Comparison of ENCODE assay signal across 1 fruit fly cellular context in the genomic region with DNA sequence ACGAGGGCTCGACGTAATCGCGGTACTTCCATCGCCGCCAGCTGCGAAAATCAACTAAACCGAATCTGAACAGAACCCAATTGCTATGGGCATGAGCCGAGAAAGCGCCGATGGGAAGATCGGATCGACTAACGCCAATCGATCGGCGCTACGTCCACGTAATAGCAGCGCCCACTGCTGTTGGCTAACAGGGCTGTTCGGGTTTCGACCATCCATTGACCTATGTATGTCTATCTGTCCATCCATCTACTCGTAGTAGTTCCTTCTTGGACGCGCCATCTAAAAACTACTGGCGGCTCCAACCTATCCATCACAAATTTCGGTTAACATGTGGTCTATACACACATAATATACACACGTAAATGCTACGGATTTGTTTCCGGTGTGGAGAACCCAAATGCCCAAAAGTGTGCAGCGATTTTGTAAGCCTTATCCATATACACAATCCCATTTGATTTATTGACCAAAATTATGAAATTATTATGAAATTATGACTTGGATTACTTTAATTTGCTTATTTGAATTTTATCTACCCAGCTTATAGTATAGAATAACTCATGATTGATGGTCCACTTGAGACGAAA.
TF ChIP-seq lines count a peak whose summit lies in the region.

A gene (minus strand): TSS at position 51 of the 584 bp plus-strand sequence.

TF ChIP-seq in whole organism, embryonic, 481 proteins besides CTCF, POLR2A, EP300 and RAD21 (continued from another document and continues in another):
- TF ChIP-seq Dp (GFP tag; optimal IDR thresholded peaks at IDR 0.05; lab: Kevin White, UChicago) = no peak
- no peak for TF ChIP-seq CG7987 (GFP tag; optimal IDR thresholded peaks at IDR 0.05; lab: Kevin White, UChicago)
- TF ChIP-seq amos (GFP tag; IDR thresholded peaks at IDR 0.05; lab: Robert Waterston, UW; ENCODE audit: partially characterized antibody) = no peak
- TF ChIP-seq zf30C (GFP tag; optimal IDR thresholded peaks at IDR 0.05; lab: Kevin White, UChicago) = peak; percentile 33
- TF ChIP-seq nom (GFP tag; optimal IDR thresholded peaks at IDR 0.05; lab: Kevin White, UChicago) = no peak
- no peak for TF ChIP-seq CG12155 (GFP tag; optimal IDR thresholded peaks at IDR 0.05; lab: Kevin White, UChicago)
- peak; percentile 6 for TF ChIP-seq CG3281 (GFP tag; optimal IDR thresholded peaks at IDR 0.05; lab: Kevin White, UChicago)
- no peak for TF ChIP-seq CG14860 (GFP tag; IDR thresholded peaks at IDR 0.05; lab: Robert Waterston, UW; ENCODE audit: partially characterized antibody)
- peak; percentile 33 for TF ChIP-seq Ets97D (GFP tag; optimal IDR thresholded peaks at IDR 0.05; lab: Kevin White, UChicago)
- peak; percentile 72 for TF ChIP-seq Med (GFP tag; lab: Kevin White, UChicago)
- TF ChIP-seq CG18764 (GFP tag; optimal IDR thresholded peaks at IDR 0.05; lab: Kevin White, UChicago) = no peak
- TF ChIP-seq z (GFP tag; IDR thresholded peaks at IDR 0.05; lab: Robert Waterston, UW) = no peak
- TF ChIP-seq danr (GFP tag; IDR thresholded peaks at IDR 0.05; lab: Robert Waterston, UW) = no peak
- no peak for TF ChIP-seq chif (GFP tag; optimal IDR thresholded peaks at IDR 0.05; lab: Kevin White, UChicago)
- no peak for TF ChIP-seq insv (GFP tag; optimal IDR thresholded peaks at IDR 0.05; lab: Kevin White, UChicago)
- no peak for TF ChIP-seq CG11085 (GFP tag; IDR thresholded peaks at IDR 0.05; lab: Robert Waterston, UW)
- TF ChIP-seq CG14667 (GFP tag; IDR thresholded peaks at IDR 0.05; lab: Robert Waterston, UW) = no peak
- no peak for TF ChIP-seq CG3838 (GFP tag; optimal IDR thresholded peaks at IDR 0.05; lab: Kevin White, UChicago)
- no peak for TF ChIP-seq zfh1 (GFP tag; IDR thresholded peaks at IDR 0.05; lab: Robert Waterston, UW)
- no peak for TF ChIP-seq ase (GFP tag; IDR thresholded peaks at IDR 0.05; lab: Robert Waterston, UW)
- no peak for TF ChIP-seq CG8765 (GFP tag; IDR thresholded peaks at IDR 0.05; lab: Robert Waterston, UW)
- no peak for TF ChIP-seq fd3F (GFP tag; optimal IDR thresholded peaks at IDR 0.05; lab: Kevin White, UChicago)
- no peak for TF ChIP-seq CG10321 (GFP tag; IDR thresholded peaks at IDR 0.05; lab: Robert Waterston, UW)
- no peak for TF ChIP-seq CG13624 (GFP tag; optimal IDR thresholded peaks at IDR 0.05; lab: Kevin White, UChicago)
- no peak for TF ChIP-seq CG12071 (GFP tag; optimal IDR thresholded peaks at IDR 0.05; lab: Kevin White, UChicago)
- TF ChIP-seq CG10979 (tag; optimal IDR thresholded peaks at IDR 0.05; lab: Kevin White, UChicago) = no peak
- TF ChIP-seq Hr78 (GFP tag; optimal IDR thresholded peaks at IDR 0.05; lab: Kevin White, UChicago) = no peak
- TF ChIP-seq Pdp1 (GFP tag; optimal IDR thresholded peaks at IDR 0.05; lab: Kevin White, UChicago) = peak in 1 of 2 experiments; percentile 56
- TF ChIP-seq GATAe (GFP tag; conservative IDR thresholded peaks at IDR 0.05; lab: Robert Waterston, UW) = no peak
- TF ChIP-seq CG1233 (GFP tag; optimal IDR thresholded peaks at IDR 0.05; lab: Kevin White, UChicago) = no peak
- no peak for TF ChIP-seq klu (GFP tag; IDR thresholded peaks at IDR 0.05; lab: Robert Waterston, UW)
- TF ChIP-seq CG7963 (GFP tag; IDR thresholded peaks at IDR 0.05; lab: Robert Waterston, UW; ENCODE audit: partially characterized antibody) = no peak
- no peak for TF ChIP-seq E2f1 (GFP tag; IDR thresholded peaks at IDR 0.05; lab: Robert Waterston, UW)
- TF ChIP-seq CG10147 (GFP tag; optimal IDR thresholded peaks at IDR 0.05; lab: Kevin White, UChicago) = no peak
- TF ChIP-seq Fer3 (tag; optimal IDR thresholded peaks at IDR 0.05; lab: Kevin White, UChicago) = no peak
- no peak for TF ChIP-seq Doc2 (GFP tag; IDR thresholded peaks at IDR 0.05; lab: Robert Waterston, UW)
- no peak for TF ChIP-seq stc (GFP tag; IDR thresholded peaks at IDR 0.05; lab: Robert Waterston, UW)
- no peak for TF ChIP-seq CG5180 (GFP tag; optimal IDR thresholded peaks at IDR 0.05; lab: Kevin White, UChicago)
- no peak for TF ChIP-seq ap (GFP tag; IDR thresholded peaks at IDR 0.05; lab: Robert Waterston, UW)
- TF ChIP-seq CG6272 (GFP tag; IDR thresholded peaks at IDR 0.05; lab: Robert Waterston, UW) = no peak
- peak; percentile 2 for TF ChIP-seq CG1603 (tag; optimal IDR thresholded peaks at IDR 0.05; lab: Kevin White, UChicago)
- no peak for TF ChIP-seq lmd (GFP tag; IDR thresholded peaks at IDR 0.05; lab: Robert Waterston, UW)
- TF ChIP-seq CG11695 (GFP tag; IDR thresholded peaks at IDR 0.05; lab: Robert Waterston, UW) = no peak
- TF ChIP-seq HmgD (GFP tag; optimal IDR thresholded peaks at IDR 0.05; lab: Kevin White, UChicago) = no peak
- no peak for TF ChIP-seq NC2β (GFP tag; optimal IDR thresholded peaks at IDR 0.05; lab: Kevin White, UChicago)
- TF ChIP-seq CG5953 (GFP tag; IDR thresholded peaks at IDR 0.05; lab: Robert Waterston, UW) = no peak
- TF ChIP-seq CG8281 (tag; optimal IDR thresholded peaks at IDR 0.05; lab: Kevin White, UChicago) = peak; percentile 69
- TF ChIP-seq Tbp (GFP tag; optimal IDR thresholded peaks at IDR 0.05; lab: Kevin White, UChicago) = no peak
- no peak for TF ChIP-seq ato (GFP tag; IDR thresholded peaks at IDR 0.05; lab: Robert Waterston, UW; ENCODE audit: partially characterized antibody)
- TF ChIP-seq CG9215 (GFP tag; IDR thresholded peaks at IDR 0.05; lab: Robert Waterston, UW) = no peak
- TF ChIP-seq wek (GFP tag; optimal IDR thresholded peaks at IDR 0.05; lab: Kevin White, UChicago) = no peak
- TF ChIP-seq gt (GFP tag; IDR thresholded peaks at IDR 0.05; lab: Robert Waterston, UW) = no peak
- no peak for TF ChIP-seq Rx (GFP tag; IDR thresholded peaks at IDR 0.05; lab: Robert Waterston, UW)
- no peak for TF ChIP-seq CG16815 (GFP tag; optimal IDR thresholded peaks at IDR 0.05; lab: Kevin White, UChicago)
- no peak for TF ChIP-seq CG10654 (GFP tag; optimal IDR thresholded peaks at IDR 0.05; lab: Kevin White, UChicago)
- no peak for TF ChIP-seq Mes4 (GFP tag; optimal IDR thresholded peaks at IDR 0.05; lab: Kevin White, UChicago)
- no peak for TF ChIP-seq maf-S (GFP tag; optimal IDR thresholded peaks at IDR 0.05; lab: Kevin White, UChicago)
- TF ChIP-seq vfl (GFP tag; optimal IDR thresholded peaks at IDR 0.05; lab: Kevin White, UChicago) = no peak
- TF ChIP-seq Nf-YC (tag; optimal IDR thresholded peaks at IDR 0.05; lab: Kevin White, UChicago) = no peak
- no peak for TF ChIP-seq CG18599 (GFP tag; optimal IDR thresholded peaks at IDR 0.05; lab: Kevin White, UChicago)
- TF ChIP-seq Opbp (GFP tag; IDR thresholded peaks at IDR 0.05; lab: Robert Waterston, UW; ENCODE audit: partially characterized antibody) = no peak
- no peak for TF ChIP-seq tll (GFP tag; optimal IDR thresholded peaks at IDR 0.05; lab: Kevin White, UChicago)
- no peak for TF ChIP-seq CG2678 (tag; optimal IDR thresholded peaks at IDR 0.05; lab: Kevin White, UChicago)
- TF ChIP-seq row (GFP tag; IDR thresholded peaks at IDR 0.05; lab: Robert Waterston, UW) = no peak
- no peak for TF ChIP-seq org-1 (GFP tag; optimal IDR thresholded peaks at IDR 0.05; lab: Kevin White, UChicago)
- no peak for TF ChIP-seq gro (GFP tag; optimal IDR thresholded peaks at IDR 0.05; lab: Kevin White, UChicago)
- TF ChIP-seq Atf3 (GFP tag; optimal IDR thresholded peaks at IDR 0.05; lab: Kevin White, UChicago) = no peak
- TF ChIP-seq odd (GFP tag; optimal IDR thresholded peaks at IDR 0.05; lab: Kevin White, UChicago) = no peak
- no peak for TF ChIP-seq CG11093 (GFP tag; IDR thresholded peaks at IDR 0.05; lab: Robert Waterston, UW)
- peak; percentile 74 for TF ChIP-seq Deaf1 (tag; optimal IDR thresholded peaks at IDR 0.05; lab: Kevin White, UChicago)
- TF ChIP-seq abd-A (tag; optimal IDR thresholded peaks at IDR 0.05; lab: Kevin White, UChicago) = no peak
- no peak for TF ChIP-seq slp2 (GFP tag; optimal IDR thresholded peaks at IDR 0.05; lab: Kevin White, UChicago)
- no peak for TF ChIP-seq ranshi (GFP tag; IDR thresholded peaks at IDR 0.05; lab: Robert Waterston, UW)
- TF ChIP-seq ci (GFP tag; IDR thresholded peaks at IDR 0.05; lab: Robert Waterston, UW) = no peak
- TF ChIP-seq Sox100B (GFP tag; optimal IDR thresholded peaks at IDR 0.05; lab: Kevin White, UChicago) = no peak
- peak; percentile 52 for TF ChIP-seq CG8290 (GFP tag; optimal IDR thresholded peaks at IDR 0.05; lab: Kevin White, UChicago)
- peak in 1 of 2 experiments; percentile 24 for TF ChIP-seq CG8290 (tag; optimal IDR thresholded peaks at IDR 0.05; lab: Kevin White, UChicago)
- no peak for TF ChIP-seq CG17328 (GFP tag; IDR thresholded peaks at IDR 0.05; lab: Robert Waterston, UW)
- no peak for TF ChIP-seq eyg (GFP tag; optimal IDR thresholded peaks at IDR 0.05; lab: Kevin White, UChicago)
- no peak for TF ChIP-seq HLH54F (GFP tag; optimal IDR thresholded peaks at IDR 0.05; lab: Kevin White, UChicago)
- TF ChIP-seq hkb (optimal IDR thresholded peaks at IDR 0.05; lab: Kevin White, UChicago) = no peak
- TF ChIP-seq hkb (GFP tag; IDR thresholded peaks at IDR 0.05; lab: Robert Waterston, UW) = no peak
- no peak for TF ChIP-seq h (optimal IDR thresholded peaks at IDR 0.05; lab: Kevin White, UChicago)
- TF ChIP-seq D (optimal IDR thresholded peaks at IDR 0.05; lab: Kevin White, UChicago) = no peak
- no peak for TF ChIP-seq D (GFP tag; optimal IDR thresholded peaks at IDR 0.05; lab: Kevin White, UChicago)
- no peak for TF ChIP-seq CG3726 (GFP tag; IDR thresholded peaks at IDR 0.05; lab: Robert Waterston, UW)
- TF ChIP-seq CG13775 (GFP tag; optimal IDR thresholded peaks at IDR 0.05; lab: Kevin White, UChicago) = no peak
- no peak for TF ChIP-seq CG8089 (GFP tag; optimal IDR thresholded peaks at IDR 0.05; lab: Kevin White, UChicago)
- TF ChIP-seq CG6854 (GFP tag; optimal IDR thresholded peaks at IDR 0.05; lab: Kevin White, UChicago) = no peak
- TF ChIP-seq CG10959 (GFP tag; IDR thresholded peaks at IDR 0.05; lab: Robert Waterston, UW) = no peak
- TF ChIP-seq Hr3 (GFP tag; optimal IDR thresholded peaks at IDR 0.05; lab: Kevin White, UChicago) = no peak
- peak; percentile 37 for TF ChIP-seq D19B (GFP tag; optimal IDR thresholded peaks at IDR 0.05; lab: Kevin White, UChicago)
- TF ChIP-seq slbo (GFP tag; IDR thresholded peaks at IDR 0.05; lab: Robert Waterston, UW) = no peak
- TF ChIP-seq CG9876 (GFP tag; optimal IDR thresholded peaks at IDR 0.05; lab: Kevin White, UChicago) = no peak
- TF ChIP-seq Dref (GFP tag; IDR thresholded peaks at IDR 0.05; lab: Robert Waterston, UW) = no peak
- TF ChIP-seq croc (GFP tag; conservative IDR thresholded peaks at IDR 0.05; lab: Robert Waterston, UW) = no peak
- no peak for TF ChIP-seq Stat92E (GFP tag; optimal IDR thresholded peaks at IDR 0.05; lab: Kevin White, UChicago)
- TF ChIP-seq stwl (tag; optimal IDR thresholded peaks at IDR 0.05; lab: Kevin White, UChicago) = no peak
- TF ChIP-seq CG33213 (GFP tag; optimal IDR thresholded peaks at IDR 0.05; lab: Kevin White, UChicago) = no peak
- TF ChIP-seq CG9609 (GFP tag; optimal IDR thresholded peaks at IDR 0.05; lab: Kevin White, UChicago) = no peak
- no peak for TF ChIP-seq CG31224 (GFP tag; IDR thresholded peaks at IDR 0.05; lab: Robert Waterston, UW)
- TF ChIP-seq Vsx1 (GFP tag; optimal IDR thresholded peaks at IDR 0.05; lab: Kevin White, UChicago) = no peak
- no peak for TF ChIP-seq Oaz (GFP tag; IDR thresholded peaks at IDR 0.05; lab: Robert Waterston, UW)
- TF ChIP-seq Elba2 (GFP tag; optimal IDR thresholded peaks at IDR 0.05; lab: Kevin White, UChicago) = no peak
- peak; percentile 66 for TF ChIP-seq sens (GFP tag; lab: Kevin White, UChicago)
- peak; percentile 25; the same call in 1 of the 2 replicates for TF ChIP-seq Bgb (GFP tag; IDR thresholded peaks at IDR 0.05; lab: Robert Waterston, UW; ENCODE audit: partially characterized antibody)
- TF ChIP-seq br (optimal IDR thresholded peaks at IDR 0.05; lab: Kevin White, UChicago) = no peak
- TF ChIP-seq CG2199 (GFP tag; IDR thresholded peaks at IDR 0.05; lab: Robert Waterston, UW) = 0 out of 3 replicates have a peak, but pooled peaks have one; percentile 70
- no peak for TF ChIP-seq unc-4 (GFP tag; IDR thresholded peaks at IDR 0.05; lab: Robert Waterston, UW; ENCODE audit: partially characterized antibody)
- no peak for TF ChIP-seq CG9932 (GFP tag; IDR thresholded peaks at IDR 0.05; lab: Robert Waterston, UW)
- no peak for TF ChIP-seq H15 (GFP tag; IDR thresholded peaks at IDR 0.05; lab: Robert Waterston, UW)
- no peak for TF ChIP-seq dan (GFP tag; IDR thresholded peaks at IDR 0.05; lab: Robert Waterston, UW)
- no peak for TF ChIP-seq fru (optimal IDR thresholded peaks at IDR 0.05; lab: Kevin White, UChicago)
- no peak for TF ChIP-seq bab2 (GFP tag; optimal IDR thresholded peaks at IDR 0.05; lab: Kevin White, UChicago)
- TF ChIP-seq MBD-R2 (GFP tag; IDR thresholded peaks at IDR 0.05; lab: Robert Waterston, UW) = no peak
- TF ChIP-seq HHEX (GFP tag; optimal IDR thresholded peaks at IDR 0.05; lab: Kevin White, UChicago) = no peak
- TF ChIP-seq HLH4C (GFP tag; IDR thresholded peaks at IDR 0.05; lab: Robert Waterston, UW; ENCODE audit: partially characterized antibody) = no peak
- TF ChIP-seq mirr (GFP tag; optimal IDR thresholded peaks at IDR 0.05; lab: Kevin White, UChicago) = no peak
- no peak for TF ChIP-seq CG14710 (tag; optimal IDR thresholded peaks at IDR 0.05; lab: Kevin White, UChicago)
- TF ChIP-seq CG9437 (GFP tag; optimal IDR thresholded peaks at IDR 0.05; lab: Kevin White, UChicago) = peak; percentile 20
- TF ChIP-seq zen2 (GFP tag; IDR thresholded peaks at IDR 0.05; lab: Robert Waterston, UW; ENCODE audit: partially characterized antibody) = no peak
- no peak for TF ChIP-seq bbx (GFP tag; IDR thresholded peaks at IDR 0.05; lab: Robert Waterston, UW; ENCODE audit: partially characterized antibody)
- no peak for TF ChIP-seq gem (tag; optimal IDR thresholded peaks at IDR 0.05; lab: Kevin White, UChicago)
- TF ChIP-seq Nf-YA (GFP tag; IDR thresholded peaks at IDR 0.05; lab: Robert Waterston, UW) = no peak
- no peak for TF ChIP-seq CG10267 (tag; optimal IDR thresholded peaks at IDR 0.05; lab: Kevin White, UChicago)
- TF ChIP-seq pzg (GFP tag; optimal IDR thresholded peaks at IDR 0.05; lab: Kevin White, UChicago) = no peak
- 0 out of 2 replicates have a peak, but pooled peaks have one; percentile 9 for TF ChIP-seq E2f2 (GFP tag; IDR thresholded peaks at IDR 0.05; lab: Robert Waterston, UW)
- no peak for TF ChIP-seq CG11504 (tag; optimal IDR thresholded peaks at IDR 0.05; lab: Kevin White, UChicago)
- TF ChIP-seq ems (GFP tag; optimal IDR thresholded peaks at IDR 0.05; lab: Kevin White, UChicago) = no peak
- TF ChIP-seq CG17568 (GFP tag; optimal IDR thresholded peaks at IDR 0.05; lab: Kevin White, UChicago) = no peak
- no peak for TF ChIP-seq gce (GFP tag; IDR thresholded peaks at IDR 0.05; lab: Robert Waterston, UW)
- no peak for TF ChIP-seq CG12391 (tag; optimal IDR thresholded peaks at IDR 0.05; lab: Kevin White, UChicago)
- no peak for TF ChIP-seq CG12659 (GFP tag; optimal IDR thresholded peaks at IDR 0.05; lab: Kevin White, UChicago)
